Worm (Caenorhabditis elegans) whole organism, L4/young adult: Measurements from ENCODE around the gene K08F4.3.

Source experiments
- W03F9.2 ChIP-seq: fragments of 150-350 bp; optimal IDR thresholded peaks from 2 replicates; lab custom pipeline; 2014; ENCODE audit warnings: missing biosample characterization, missing genetic modification characterization
- dao-5 ChIP-seq: sonication (generic microtip); optimal IDR thresholded peaks from 2 replicates; lab custom pipeline; 2016; ENCODE audit warnings: missing genotype, missing genetic modification characterization, moderate library complexity, missing compliant biosample characterization

- TF ChIP-seq W03F9.2 (tag; lab: Kevin White, UChicago) = no peak
- TF ChIP-seq dao-5 (tag; lab: Kevin White, UChicago) = no peak
These were observed 18.2 kb upstream of the K08F4.3 start for ce11 chrIV:10110870-10111269.
